Worm (Caenorhabditis elegans): ENCODE data around the gene Y17G7B.18.

Gene Y17G7B.18

DNA sequence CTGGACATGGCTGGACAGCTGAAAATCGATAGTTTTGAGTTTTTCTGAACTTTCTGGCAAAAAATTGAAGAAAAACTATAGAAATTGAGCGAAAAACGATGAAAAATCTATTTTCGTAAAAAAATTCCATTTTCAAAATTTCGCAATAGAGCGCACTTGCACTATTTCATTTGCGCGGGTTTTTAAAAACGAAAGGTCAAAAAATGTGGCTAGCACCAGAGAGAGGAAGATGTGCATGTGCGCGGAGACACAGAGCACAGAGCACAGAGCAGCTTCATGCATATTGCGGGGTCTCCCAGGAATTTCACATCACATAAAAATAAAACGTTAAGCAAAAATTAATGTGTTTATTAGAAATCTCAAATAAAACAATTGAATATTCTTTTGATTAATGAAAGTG is at the start of gene Y17G7B.18:
TSS of gene Y17G7B.18 (minus strand) at position 18 of the 400 bp plus-strand sequence.
- TF ChIP-seq nhr-90 (tag; optimal IDR thresholded peaks at IDR 0.05; ENCODE audit: poor library complexity), result peak; percentile 46
- peak; percentile 34 for TF ChIP-seq pax-3 (tag; optimal IDR thresholded peaks at IDR 0.05)
- no peak for TF ChIP-seq Y116A8C.19 (tag; optimal IDR thresholded peaks at IDR 0.05; ENCODE audit: borderline replicate concordance)
- TF ChIP-seq dsc-1 (tag; optimal IDR thresholded peaks at IDR 0.05), result peak; percentile 72
- peak; percentile 61 for TF ChIP-seq lin-39 (tag; optimal IDR thresholded peaks at IDR 0.05)
- TF ChIP-seq zag-1 (tag; optimal IDR thresholded peaks at IDR 0.05), result no peak
- TF ChIP-seq F16B12.6 (tag; optimal IDR thresholded peaks at IDR 0.05), result peak; percentile 59
- no peak for TF ChIP-seq ceh-8 (GFP tag; optimal IDR thresholded peaks at IDR 0.05)
- peak in 1 of 2 experiments; percentile 33 for TF ChIP-seq ztf-11 (tag; optimal IDR thresholded peaks at IDR 0.05)
- TF ChIP-seq fkh-4 (tag; optimal IDR thresholded peaks at IDR 0.05; ENCODE audit: borderline replicate concordance), result no peak
- TF ChIP-seq mab-9 (GFP tag; IDR thresholded peaks at IDR 0.05), result peak; percentile 70
- TF ChIP-seq ceh-63 (GFP tag; optimal IDR thresholded peaks at IDR 0.05), result no peak
- no peak for TF ChIP-seq ztf-4 (tag; optimal IDR thresholded peaks at IDR 0.05)
- no peak for TF ChIP-seq hpl-2 (GFP tag; optimal IDR thresholded peaks at IDR 0.05)
- peak; percentile 42; the same call in 1 of the 2 replicates for TF ChIP-seq ceh-88 (GFP tag; IDR thresholded peaks at IDR 0.05)
- TF ChIP-seq unc-130 (tag; optimal IDR thresholded peaks at IDR 0.05), result no peak
- peak; percentile 82 for TF ChIP-seq nhr-71 (tag; optimal IDR thresholded peaks at IDR 0.05)
- TF ChIP-seq hlh-4 (tag; optimal IDR thresholded peaks at IDR 0.05), result no peak
- no peak for TF ChIP-seq sptf-1 (tag; optimal IDR thresholded peaks at IDR 0.05)
- peak; percentile 96 to 98 for TF ChIP-seq lin-35 (GFP tag; optimal IDR thresholded peaks at IDR 0.05)
- peak; percentile 66 for TF ChIP-seq egl-13 (tag; optimal IDR thresholded peaks at IDR 0.05)
- no peak for TF ChIP-seq nhr-11 (tag; optimal IDR thresholded peaks at IDR 0.05)
- TF ChIP-seq zip-4 (GFP tag; optimal IDR thresholded peaks at IDR 0.05), result peak; percentile 23
- TF ChIP-seq sox-4 (tag; optimal IDR thresholded peaks at IDR 0.05), result peak; percentile 29
- peak; percentile 83 for TF ChIP-seq unc-86 (tag; optimal IDR thresholded peaks at IDR 0.05)
- TF ChIP-seq nhr-76 (tag; optimal IDR thresholded peaks at IDR 0.05), result no peak
- TF ChIP-seq nhr-237 (tag; optimal IDR thresholded peaks at IDR 0.05), result peak; percentile 19
- TF ChIP-seq lin-14 (GFP tag; optimal IDR thresholded peaks at IDR 0.05), result peak; percentile 71
- TF ChIP-seq alr-1 (tag; optimal IDR thresholded peaks at IDR 0.05; ENCODE audit: borderline replicate concordance), result no peak
- no peak for TF ChIP-seq unc-62 (GFP tag; optimal IDR thresholded peaks at IDR 0.05)
- no peak for TF ChIP-seq ceh-90 (tag; optimal IDR thresholded peaks at IDR 0.05)
- TF ChIP-seq unc-30 (tag; optimal IDR thresholded peaks at IDR 0.05), result no peak
- no peak for TF ChIP-seq hlh-17 (GFP tag; optimal IDR thresholded peaks at IDR 0.05; ENCODE audit: borderline replicate concordance)
- TF ChIP-seq C04F5.9 (tag; optimal IDR thresholded peaks at IDR 0.05), result no peak
- no peak for TF ChIP-seq efl-3 (GFP tag; optimal IDR thresholded peaks at IDR 0.05)
- peak; percentile 91 to 97 for TF ChIP-seq efl-1 (optimal IDR thresholded peaks at IDR 0.05)
- peak; percentile 98 to 100 for TF ChIP-seq efl-1 (GFP tag; optimal IDR thresholded peaks at IDR 0.05 in 1 of 2)
- TF ChIP-seq snpc-4 (tag; optimal IDR thresholded peaks at IDR 0.05), result peak; percentile 65
- TF ChIP-seq rnt-1 (tag; optimal IDR thresholded peaks at IDR 0.05), result peak; percentile 79
- peak; percentile 85 for TF ChIP-seq fkh-8 (tag; optimal IDR thresholded peaks at IDR 0.05)
- no peak for TF ChIP-seq nhr-12 (tag; optimal IDR thresholded peaks at IDR 0.05)
- TF ChIP-seq lin-13 (GFP tag; optimal IDR thresholded peaks at IDR 0.05), result peak; percentile 54
- TF ChIP-seq elt-3 (tag; optimal IDR thresholded peaks at IDR 0.05), result peak in 1 of 6 experiments; percentile 56
- peak; percentile 80 for TF ChIP-seq snu-23 (GFP tag; optimal IDR thresholded peaks at IDR 0.05)
- no peak for TF ChIP-seq sup-37 (GFP tag; optimal IDR thresholded peaks at IDR 0.05)
- no peak for TF ChIP-seq nhr-85 (tag)
- TF ChIP-seq nhr-84 (tag; optimal IDR thresholded peaks at IDR 0.05), result no peak
- peak; percentile 53 for TF ChIP-seq fos-1 (tag; optimal IDR thresholded peaks at IDR 0.05)
- TF ChIP-seq jun-1 (tag; optimal IDR thresholded peaks at IDR 0.05), result peak; percentile 35
- TF ChIP-seq aha-1 (tag; optimal IDR thresholded peaks at IDR 0.05), result no peak
- TF ChIP-seq unc-98 (GFP tag; IDR thresholded peaks at IDR 0.05), result no peak
- TF ChIP-seq grh-1 (GFP tag; IDR thresholded peaks at IDR 0.05), result no peak
- TF ChIP-seq irx-1 (tag; optimal IDR thresholded peaks at IDR 0.05), result peak; percentile 64

All from whole organism, L1 larva.